Fruit fly (Drosophila melanogaster) whole organism, wandering third instar larva: ENCODE data around the gene CG5455.

Source experiments
- Abd-B ChIP-seq: fragments of >200 bp; optimal IDR thresholded peaks from 2 replicates; lab custom pipeline; 2017; ENCODE audit warnings: missing biosample characterization, missing genetic modification characterization
- CG32264 ChIP-seq: fragments of 200-800 bp; sonication (Bioruptor generic); optimal IDR thresholded peaks from 2 replicates; lab custom pipeline; 2016; ENCODE audit warnings: missing biosample characterization, missing genetic modification characterization
- CG9705 ChIP-seq: fragments of 200-800 bp; sonication (Bioruptor generic); optimal IDR thresholded peaks from 2 replicates; lab custom pipeline; 2018; ENCODE audit warnings: missing biosample characterization, mild to moderate bottlenecking, missing genetic modification characterization
- CrebA ChIP-seq: fragments of 200-800 bp; sonication (Bioruptor generic); optimal IDR thresholded peaks from 2 replicates; lab custom pipeline; 2016; ENCODE audit warnings: missing biosample characterization, mild to moderate bottlenecking, missing genetic modification characterization, borderline replicate concordance
- Dfd ChIP-seq: fragments of >200 bp; optimal IDR thresholded peaks from 2 replicates; lab custom pipeline; 2017; ENCODE audit warnings: missing biosample characterization, missing genetic modification characterization
- Dif ChIP-seq: fragments of 200-275, 200-300 bp; sonication (Bioruptor generic); optimal IDR thresholded peaks from 2 replicates; lab custom pipeline; 2018; ENCODE audit warnings: missing biosample characterization, missing genetic modification characterization; ENCODE audit not compliant: partially characterized antibody
- GATAd ChIP-seq: sonication (Bioruptor generic); optimal IDR thresholded peaks from 2 replicates; lab custom pipeline; 2016; ENCODE audit warnings: missing biosample characterization, missing genetic modification characterization
- HLH106 ChIP-seq: fragments of 200-800 bp; optimal IDR thresholded peaks from 3 replicates; lab custom pipeline; 2019; ENCODE audit warnings: missing biosample characterization, mild to moderate bottlenecking, missing genetic modification characterization, moderate library complexity
- Hnf4 ChIP-seq: fragments of 200-800 bp; sonication (Bioruptor generic); optimal IDR thresholded peaks from 2 replicates; lab custom pipeline; 2016; ENCODE audit warnings: missing biosample characterization, mild to moderate bottlenecking, missing genetic modification characterization
- Hr78 ChIP-seq: fragments of >200 bp; optimal IDR thresholded peaks from 2 replicates; lab custom pipeline; 2017; ENCODE audit warnings: missing biosample characterization, missing genetic modification characterization
- Hr83 ChIP-seq: fragments of 200-300 bp; sonication (Bioruptor generic); optimal IDR thresholded peaks from 2 replicates; lab custom pipeline; 2016; ENCODE audit warnings: missing biosample characterization, mild to moderate bottlenecking, missing genetic modification characterization, moderate library complexity; ENCODE audit not compliant: poor library complexity, severe bottlenecking
- Jra ChIP-seq: sonication (Bioruptor generic); optimal IDR thresholded peaks from 2 replicates; lab custom pipeline; 2016; ENCODE audit warnings: missing biosample characterization, missing genetic modification characterization
- Mio ChIP-seq: sonication (Bioruptor generic); optimal IDR thresholded peaks from 2 replicates; lab custom pipeline; 2016; ENCODE audit warnings: missing biosample characterization, missing genetic modification characterization
- N ChIP-seq: fragments of >200 bp; optimal IDR thresholded peaks from 2 replicates; lab custom pipeline; 2018; ENCODE audit warnings: missing biosample characterization, missing external identifiers, missing genetic modification characterization
- OdsH ChIP-seq: fragments of 200-800 bp; sonication (Bioruptor generic); optimal IDR thresholded peaks from 2 replicates; lab custom pipeline; 2016; ENCODE audit warnings: missing biosample characterization, mild to moderate bottlenecking, missing genetic modification characterization
- Rel ChIP-seq, 2 experiments: fragments of 200-800 bp; sonication (Bioruptor generic) in 1 of 2; optimal IDR thresholded peaks; 2 replicates in 1 of 2; 3 replicates in 1 of 2; lab custom pipeline; 2016 to 2019; ENCODE audit warnings: mild to moderate bottlenecking in 2 of 2, missing biosample characterization in 2 of 2, missing genetic modification characterization in 2 of 2, moderate library complexity in 1 of 2
- Sp1 ChIP-seq: fragments of 200-800 bp; sonication (Bioruptor generic); optimal IDR thresholded peaks from 3 replicates; lab custom pipeline; 2019; ENCODE audit warnings: missing biosample characterization, mild to moderate bottlenecking, missing genetic modification characterization, moderate library complexity
- Vsx2 ChIP-seq: fragments of 200-300, 225-300 bp; sonication (Bioruptor generic); optimal IDR thresholded peaks from 2 replicates; lab custom pipeline; 2018; ENCODE audit warnings: missing biosample characterization, missing genetic modification characterization; ENCODE audit not compliant: partially characterized antibody
- br ChIP-seq: fragments of 200-800 bp; sonication (Bioruptor generic); optimal IDR thresholded peaks from 2 replicates; lab custom pipeline; 2016; ENCODE audit warnings: missing biosample characterization, missing genetic modification characterization
- brk ChIP-seq: fragments of 200-800 bp; sonication (Bioruptor generic); optimal IDR thresholded peaks from 2 replicates; lab custom pipeline; 2016; ENCODE audit warnings: missing biosample characterization, mild to moderate bottlenecking, missing genetic modification characterization
- dl ChIP-seq, 2 experiments: fragments of 175-275, 200-275 bp in 1 of 2; fragments of 200-275 bp in 1 of 2; sonication (Bioruptor generic); optimal IDR thresholded peaks; lab custom pipeline; 2018; ENCODE audit warnings: mild to moderate bottlenecking in 2 of 2, missing biosample characterization in 2 of 2, missing genetic modification characterization in 2 of 2, moderate library complexity in 2 of 2; ENCODE audit not compliant: partially characterized antibody in 2 of 2, insufficient read depth in 1 of 2
- dmrt93B ChIP-seq: fragments of 200-800 bp; sonication (Bioruptor generic); optimal IDR thresholded peaks from 2 replicates; lab custom pipeline; 2018; ENCODE audit warnings: missing biosample characterization, mild to moderate bottlenecking, missing genetic modification characterization
- dsf ChIP-seq: sonication (Bioruptor generic); optimal IDR thresholded peaks from 2 replicates; lab custom pipeline; 2016; ENCODE audit warnings: missing biosample characterization, missing genetic modification characterization, borderline replicate concordance
- ey ChIP-seq: fragments of 200-800 bp; sonication (Bioruptor generic); optimal IDR thresholded peaks from 2 replicates; lab custom pipeline; 2016; ENCODE audit warnings: missing biosample characterization, missing genetic modification characterization
- foxo ChIP-seq, 2 experiments: fragments of 200-800 bp; sonication (Bioruptor generic); optimal IDR thresholded peaks; 2 replicates in 1 of 2; 3 replicates in 1 of 2; lab custom pipeline; 2016 to 2017; ENCODE audit warnings: missing biosample characterization in 2 of 2, missing genetic modification characterization in 2 of 2
- fru ChIP-seq: fragments of 200-800 bp; sonication (Bioruptor generic); optimal IDR thresholded peaks from 3 replicates; lab custom pipeline; 2016; ENCODE audit warnings: missing biosample characterization, mild to moderate bottlenecking, missing genetic modification characterization
- h ChIP-seq: fragments of 200-800 bp; sonication (Bioruptor generic); optimal IDR thresholded peaks from 3 replicates; lab custom pipeline; 2016; ENCODE audit warnings: missing biosample characterization, mild to moderate bottlenecking, missing genetic modification characterization
- jim ChIP-seq: fragments of 175-275, 200-325 bp; sonication (Bioruptor generic); optimal IDR thresholded peaks from 2 replicates; lab custom pipeline; 2016; ENCODE audit warnings: missing biosample characterization, mild to moderate bottlenecking, missing genetic modification characterization
- lola ChIP-seq: fragments of >200 bp; optimal IDR thresholded peaks from 2 replicates; lab custom pipeline; 2017; ENCODE audit warnings: missing biosample characterization, missing genetic modification characterization
- pan ChIP-seq: fragments of >200 bp; optimal IDR thresholded peaks from 2 replicates; lab custom pipeline; 2017
- psq ChIP-seq: fragments of 200-800 bp; sonication (Bioruptor generic); optimal IDR thresholded peaks from 3 replicates; lab custom pipeline; 2017; ENCODE audit warnings: missing biosample characterization, mild to moderate bottlenecking, missing genetic modification characterization, moderate library complexity
- rgr ChIP-seq: fragments of 200-800 bp; sonication (Bioruptor generic); optimal IDR thresholded peaks from 3 replicates; lab custom pipeline; 2016; ENCODE audit warnings: missing biosample characterization, mild to moderate bottlenecking, missing genetic modification characterization
- sv ChIP-seq: fragments of 200-800 bp; sonication (Bioruptor generic); optimal IDR thresholded peaks from 3 replicates; lab custom pipeline; 2016; ENCODE audit warnings: missing biosample characterization, missing genetic modification characterization
- tai ChIP-seq: sonication (Bioruptor generic); optimal IDR thresholded peaks from 2 replicates; lab custom pipeline; 2016; ENCODE audit warnings: missing biosample characterization, missing genetic modification characterization
- usp ChIP-seq: fragments of >200 bp; optimal IDR thresholded peaks from 2 replicates; lab custom pipeline; 2017; ENCODE audit warnings: missing biosample characterization, missing genetic modification characterization
- woc ChIP-seq: sonication (Bioruptor generic); optimal IDR thresholded peaks from 2 replicates; lab custom pipeline; 2016; ENCODE audit warnings: missing biosample characterization, mild to moderate bottlenecking, missing genetic modification characterization

The CG5455 gene

dm6 chr3R:26428220-26428619 lies 33.1 kb upstream of the CG5455 start:
- TF ChIP-seq fru (GFP tag; lab: Kevin White, UChicago) (peak; percentile 16), Dfd (GFP tag; lab: Kevin White, UChicago) (no peak)

DNA sequence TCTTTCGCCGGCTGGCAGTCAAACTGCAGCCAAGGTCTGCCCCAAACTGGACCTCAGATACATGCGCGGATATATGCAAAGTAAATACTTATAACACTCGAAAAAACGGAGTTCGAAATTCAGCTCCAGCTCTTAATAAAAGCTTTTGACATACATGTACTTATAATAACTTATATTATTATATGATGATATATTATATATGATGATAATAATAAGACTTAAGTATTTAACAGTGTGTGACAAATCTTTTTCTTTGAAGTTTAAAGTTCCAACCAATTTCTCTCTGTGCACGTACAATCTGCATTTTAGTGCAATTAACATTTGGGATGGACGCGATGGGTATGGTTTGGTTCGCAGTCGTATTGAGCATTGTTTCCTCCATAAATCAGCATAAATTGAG lies 31.7 kb upstream of the CG5455 start:
- no peak for TF ChIP-seq Sp1 (GFP tag; lab: Kevin White, UChicago)
- peak; percentile 14 for TF ChIP-seq HLH106 (tag; lab: Kevin White, UChicago)
- TF ChIP-seq woc (GFP tag; lab: Kevin White, UChicago), result no peak
- TF ChIP-seq foxo (GFP tag; optimal IDR thresholded peaks at IDR 0.05; lab: Kevin White, UChicago), result no peak
- no peak for TF ChIP-seq CG32264 (GFP tag; lab: Kevin White, UChicago)
- TF ChIP-seq, all 38 proteins: peak for 1

dm6 chr3R:26432526-26432925 lies 28.8 kb upstream of the CG5455 start:
- TF ChIP-seq rgr (GFP tag; lab: Kevin White, UChicago), result no peak
- TF ChIP-seq, all 38 proteins: peak for 0

dm6 chr3R:26432978-26433377 lies 28.3 kb upstream of the CG5455 start:
- TF ChIP-seq h (GFP tag; lab: Kevin White, UChicago) (peak; percentile 1), Abd-B (GFP tag; lab: Kevin White, UChicago) (no peak)

dm6 chr3R:26433743-26434142 lies 27.6 kb upstream of the CG5455 start:
- TF ChIP-seq dsf (GFP tag; lab: Kevin White, UChicago) (no peak), dl (GFP tag; optimal IDR thresholded peaks at IDR 0.05; lab: Kevin White, UChicago; ENCODE audit: insufficient read depth in 1 of 2, partially characterized antibody in 2 of 2) (no peak), woc (GFP tag; lab: Kevin White, UChicago) (no peak)

- no peak for TF ChIP-seq Sp1 (GFP tag; lab: Kevin White, UChicago)
Observed at dm6 chr3R:26436001-26436400, 25.3 kb upstream of the CG5455 start.

- TF ChIP-seq Hr78 (GFP tag; lab: Kevin White, UChicago), result no peak
- TF ChIP-seq brk (GFP tag; lab: Kevin White, UChicago), result peak; percentile 45
- no peak for TF ChIP-seq dmrt93B (GFP tag; lab: Kevin White, UChicago)
- TF ChIP-seq tai (GFP tag; lab: Kevin White, UChicago), result no peak
- peak; percentile 70 for TF ChIP-seq fru (GFP tag; lab: Kevin White, UChicago)
- TF ChIP-seq Vsx2 (GFP tag; lab: Kevin White, UChicago), result no peak
- TF ChIP-seq Hr83, result no peak
- TF ChIP-seq dsf (GFP tag; lab: Kevin White, UChicago), result no peak
- TF ChIP-seq HLH106 (tag; lab: Kevin White, UChicago), result peak; percentile 60
- peak; percentile 68 for TF ChIP-seq h (GFP tag; lab: Kevin White, UChicago)
- no peak for TF ChIP-seq Jra
- no peak for TF ChIP-seq CrebA (GFP tag; lab: Kevin White, UChicago)
- TF ChIP-seq Dif, result no peak
- no peak for TF ChIP-seq Rel (GFP tag; optimal IDR thresholded peaks at IDR 0.05; lab: Kevin White, UChicago)
- no peak for TF ChIP-seq Rel (tag; optimal IDR thresholded peaks at IDR 0.05; lab: Kevin White, UChicago)
- TF ChIP-seq ey (GFP tag; lab: Kevin White, UChicago), result peak; percentile 60
- TF ChIP-seq lola (GFP tag; lab: Kevin White, UChicago), result no peak
- peak; percentile 33 for TF ChIP-seq Sp1 (GFP tag; lab: Kevin White, UChicago)
- TF ChIP-seq pan (lab: Kevin White, UChicago), result no peak
- no peak for TF ChIP-seq dl (GFP tag; optimal IDR thresholded peaks at IDR 0.05; lab: Kevin White, UChicago; ENCODE audit: insufficient read depth in 1 of 2, partially characterized antibody in 2 of 2)
- no peak for TF ChIP-seq GATAd
- TF ChIP-seq N (GFP tag; lab: Kevin White, UChicago), result no peak
- TF ChIP-seq OdsH (GFP tag; lab: Kevin White, UChicago), result peak; percentile 59
- peak; percentile 61 for TF ChIP-seq rgr (GFP tag; lab: Kevin White, UChicago)
- peak; percentile 29 for TF ChIP-seq br (GFP tag; lab: Kevin White, UChicago)
- TF ChIP-seq usp (GFP tag; lab: Kevin White, UChicago), result no peak
- TF ChIP-seq sv (GFP tag; lab: Kevin White, UChicago), result peak; percentile 1
- TF ChIP-seq foxo (GFP tag; optimal IDR thresholded peaks at IDR 0.05; lab: Kevin White, UChicago), result peak in 1 of 2 experiments; percentile 63
- no peak for TF ChIP-seq woc (GFP tag; lab: Kevin White, UChicago)
- no peak for TF ChIP-seq jim (GFP tag; lab: Kevin White, UChicago)
- no peak for TF ChIP-seq Mio (GFP tag; lab: Kevin White, UChicago)
- no peak for TF ChIP-seq Dfd (GFP tag; lab: Kevin White, UChicago)
- TF ChIP-seq Hnf4 (GFP tag; lab: Kevin White, UChicago), result peak; percentile 45
- TF ChIP-seq psq, result no peak
- no peak for TF ChIP-seq CG9705 (GFP tag; lab: Kevin White, UChicago)
Observed at dm6 chr3R:26436540-26436939, 24.8 kb upstream of the CG5455 start.
